Worm (Caenorhabditis elegans): Measurements from ENCODE around the gene C52A11.3.

DNA sequence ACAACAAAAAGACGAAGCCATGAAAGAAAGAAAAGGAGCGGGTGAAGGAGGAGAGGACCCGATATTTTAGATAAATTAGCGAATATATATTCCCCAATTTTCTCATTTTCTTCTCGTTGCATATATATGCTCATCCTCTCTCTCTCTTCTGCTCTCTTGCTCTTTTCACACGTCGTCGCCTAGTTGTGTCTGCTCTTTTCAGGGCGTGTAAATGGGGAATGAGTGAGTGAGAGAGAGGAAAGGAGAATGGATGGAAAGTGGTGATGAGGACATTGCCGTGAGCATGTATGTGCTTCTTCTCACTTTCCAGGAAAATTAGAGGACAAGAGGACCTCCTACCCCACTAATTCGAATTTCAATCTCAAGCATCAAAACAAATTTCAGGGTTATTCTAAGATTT lies 18.3 kb downstream of the C52A11.3 start:
- TF ChIP-seq elt-4 (tag; optimal IDR thresholded peaks at IDR 0.05) (no peak), tbx-2 (tag; optimal IDR thresholded peaks at IDR 0.05) (no peak)

Measured in whole organism, late embryonic.